Fruit fly (Drosophila melanogaster) whole organism, prepupa: ENCODE data around the gene CG5676.

Experiments used
- Blimp-1 ChIP-seq: fragments of 200-800 bp; sonication (Bioruptor generic); optimal IDR thresholded peaks from 3 replicates; lab custom pipeline; 2017; ENCODE audit warnings: missing biosample characterization, missing genetic modification characterization, mild to moderate bottlenecking, moderate library complexity, missing genetic modification reagents
- CG10631 ChIP-seq: fragments of 200-800 bp; sonication (Bioruptor generic); optimal IDR thresholded peaks from 2 replicates; lab custom pipeline; 2016; ENCODE audit warnings: missing biosample characterization, missing genetic modification characterization
- CG11294 ChIP-seq: fragments of 200-800 bp; sonication (Bioruptor generic); IDR thresholded peaks from 2 replicates; pipeline ENCODE4 v1.3.6; 2022; ENCODE audit warnings: missing biosample characterization, missing genetic modification characterization
- CG11762 ChIP-seq: fragments of 200-800 bp; sonication (Bioruptor generic); optimal IDR thresholded peaks from 3 replicates; lab custom pipeline; 2016; ENCODE audit warnings: missing biosample characterization, missing genetic modification characterization; ENCODE audit not compliant: insufficient read depth
- CG15336 ChIP-seq: fragments of 200-800 bp; sonication (Bioruptor generic); IDR thresholded peaks from 2 replicates; pipeline ENCODE4 v1.3.6; 2022; ENCODE audit warnings: missing biosample characterization, missing genetic modification characterization
- CG16779 ChIP-seq: fragments of 200-800 bp; sonication (Bioruptor generic); optimal IDR thresholded peaks from 3 replicates; lab custom pipeline; 2017; ENCODE audit warnings: missing biosample characterization, mild to moderate bottlenecking, missing genetic modification characterization
- CG34406 ChIP-seq: fragments of 200-800 bp; sonication (Bioruptor generic); optimal IDR thresholded peaks from 3 replicates; lab custom pipeline; 2016; ENCODE audit warnings: missing biosample characterization, missing genetic modification characterization
- CG3919 ChIP-seq: fragments of 200-800 bp; sonication (Bioruptor generic); optimal IDR thresholded peaks from 3 replicates; lab custom pipeline; 2016; ENCODE audit warnings: missing biosample characterization, missing genetic modification characterization
- CG6163 ChIP-seq: fragments of 200-800 bp; sonication (Bioruptor generic); IDR thresholded peaks from 3 replicates; pipeline ENCODE4 v1.3.6; 2022; ENCODE audit warnings: missing biosample characterization, missing genetic modification characterization
- CG6276 ChIP-seq: fragments of 200-800 bp; sonication (Bioruptor generic); optimal IDR thresholded peaks from 2 replicates; lab custom pipeline; 2017; ENCODE audit warnings: missing biosample characterization, mild to moderate bottlenecking, missing genetic modification characterization
- CG6808 ChIP-seq: fragments of 200-800 bp; sonication (Bioruptor generic); optimal IDR thresholded peaks from 3 replicates; lab custom pipeline; 2017; ENCODE audit warnings: missing biosample characterization, missing genetic modification characterization, mild to moderate bottlenecking, moderate library complexity, missing genetic modification reagents
- CG7368 ChIP-seq: fragments of 200-800 bp; sonication (Bioruptor generic); optimal IDR thresholded peaks from 3 replicates; lab custom pipeline; 2016; ENCODE audit warnings: missing biosample characterization, missing genetic modification characterization
- CG8119 ChIP-seq: fragments of 200-800 bp; sonication (Bioruptor generic); IDR thresholded peaks from 3 replicates; pipeline ENCODE4 v1.3.6; 2022; ENCODE audit warnings: missing biosample characterization, missing genetic modification characterization
- CG8319 ChIP-seq: fragments of 200-800 bp; sonication (Bioruptor generic); optimal IDR thresholded peaks from 3 replicates; lab custom pipeline; 2016; ENCODE audit warnings: missing biosample characterization, missing genetic modification characterization
- CG8632 ChIP-seq: fragments of 200-800 bp; sonication (Bioruptor generic); optimal IDR thresholded peaks from 3 replicates; lab custom pipeline; 2016; ENCODE audit warnings: missing biosample characterization, missing genetic modification characterization
- CG9139 ChIP-seq: fragments of 200-800 bp; sonication (Bioruptor generic); optimal IDR thresholded peaks from 3 replicates; lab custom pipeline; 2017; ENCODE audit warnings: missing biosample characterization, mild to moderate bottlenecking, missing genetic modification characterization
- Eip93F ChIP-seq: fragments of 200-800 bp; sonication (Bioruptor generic); optimal IDR thresholded peaks from 2 replicates; lab custom pipeline; 2016; ENCODE audit warnings: missing biosample characterization, mild to moderate bottlenecking, missing genetic modification characterization
- Ets21C ChIP-seq: fragments of 200-800 bp; sonication (Bioruptor generic); optimal IDR thresholded peaks from 3 replicates; lab custom pipeline; 2016; ENCODE audit warnings: missing biosample characterization, missing genetic modification characterization
- Gug ChIP-seq: fragments of 200-800 bp; sonication (Bioruptor generic); IDR thresholded peaks from 2 replicates; pipeline ENCODE4 v1.3.6; 2022; ENCODE audit warnings: missing biosample characterization, missing genetic modification characterization
- Met ChIP-seq: fragments of 200-800 bp; sonication (Bioruptor generic); optimal IDR thresholded peaks from 3 replicates; lab custom pipeline; 2016; ENCODE audit warnings: missing biosample characterization, missing genetic modification characterization
- Smox ChIP-seq: fragments of 200-800 bp; sonication (Bioruptor generic); optimal IDR thresholded peaks from 3 replicates; lab custom pipeline; 2016; ENCODE audit warnings: missing biosample characterization, missing genetic modification characterization
- Sox102F ChIP-seq: fragments of 200-800 bp; sonication (Bioruptor generic); optimal IDR thresholded peaks from 2 replicates; lab custom pipeline; 2016; ENCODE audit warnings: missing biosample characterization, mild to moderate bottlenecking, missing genetic modification characterization
- achi ChIP-seq: fragments of 200-800 bp; sonication (Bioruptor generic); optimal IDR thresholded peaks from 3 replicates; lab custom pipeline; 2016; ENCODE audit warnings: missing biosample characterization, missing genetic modification characterization
- acj6 ChIP-seq: fragments of 200-800 bp; sonication (Bioruptor generic); optimal IDR thresholded peaks from 3 replicates; lab custom pipeline; 2016; ENCODE audit warnings: missing biosample characterization, missing genetic modification characterization
- dac ChIP-seq: fragments of 200-800 bp; sonication (Bioruptor generic); optimal IDR thresholded peaks from 2 replicates; lab custom pipeline; 2017; ENCODE audit warnings: missing biosample characterization, mild to moderate bottlenecking, missing genetic modification characterization
- dsx ChIP-seq: fragments of 200-800 bp; optimal IDR thresholded peaks from 3 replicates; lab custom pipeline; 2019; ENCODE audit warnings: missing biosample characterization, mild to moderate bottlenecking, missing genetic modification characterization, moderate library complexity; ENCODE audit not compliant: poor library complexity, severe bottlenecking
- eg ChIP-seq: fragments of 200-800 bp; sonication (Bioruptor generic); IDR thresholded peaks from 3 replicates; pipeline ENCODE4 v1.3.6; 2022; ENCODE audit warnings: missing biosample characterization, missing genetic modification characterization
- esn ChIP-seq: fragments of 200-800 bp; sonication (Bioruptor generic); optimal IDR thresholded peaks from 2 replicates; lab custom pipeline; 2016; ENCODE audit warnings: missing biosample characterization, mild to moderate bottlenecking, missing genetic modification characterization, moderate library complexity
- fd85E ChIP-seq: fragments of 200-800 bp; sonication (Bioruptor generic); optimal IDR thresholded peaks from 3 replicates; lab custom pipeline; 2016; ENCODE audit warnings: missing biosample characterization, missing genetic modification characterization
- fkh ChIP-seq: fragments of 200-800 bp; sonication (Bioruptor generic); optimal IDR thresholded peaks from 3 replicates; lab custom pipeline; 2017; ENCODE audit warnings: missing biosample characterization, mild to moderate bottlenecking, missing genetic modification characterization, moderate library complexity
- lz ChIP-seq: fragments of 200-800 bp; sonication (Bioruptor generic); optimal IDR thresholded peaks from 3 replicates; lab custom pipeline; 2016; ENCODE audit warnings: missing biosample characterization, missing genetic modification characterization
- net ChIP-seq: fragments of 200-800 bp; sonication (Bioruptor generic); optimal IDR thresholded peaks from 3 replicates; lab custom pipeline; 2016; ENCODE audit warnings: missing biosample characterization, missing genetic modification characterization
- pdm3 ChIP-seq: fragments of 200-800 bp; sonication (Bioruptor generic); optimal IDR thresholded peaks from 3 replicates; lab custom pipeline; 2016; ENCODE audit warnings: missing biosample characterization, missing genetic modification characterization
- salr ChIP-seq, 2 experiments: fragments of 200-800 bp; sonication (Bioruptor generic); optimal IDR thresholded peaks; 3 replicates each; lab custom pipeline; 2016 to 2018; ENCODE audit warnings: missing biosample characterization in 2 of 2, missing genetic modification characterization in 2 of 2, mild to moderate bottlenecking in 1 of 2
- ss ChIP-seq, 2 experiments: fragments of 200-800 bp; sonication (Bioruptor generic); optimal IDR thresholded peaks; 2 replicates in 1 of 2; 3 replicates in 1 of 2; lab custom pipeline; 2017 to 2018; ENCODE audit warnings: mild to moderate bottlenecking in 2 of 2, missing biosample characterization in 2 of 2, missing genetic modification characterization in 2 of 2, moderate library complexity in 1 of 2
- svp ChIP-seq: fragments of 200-800 bp; sonication (Bioruptor generic); peaks from one replicate; lab custom pipeline; 2016; ENCODE audit warnings: missing biosample characterization, missing genetic modification characterization

CG5676 gene

DNA sequence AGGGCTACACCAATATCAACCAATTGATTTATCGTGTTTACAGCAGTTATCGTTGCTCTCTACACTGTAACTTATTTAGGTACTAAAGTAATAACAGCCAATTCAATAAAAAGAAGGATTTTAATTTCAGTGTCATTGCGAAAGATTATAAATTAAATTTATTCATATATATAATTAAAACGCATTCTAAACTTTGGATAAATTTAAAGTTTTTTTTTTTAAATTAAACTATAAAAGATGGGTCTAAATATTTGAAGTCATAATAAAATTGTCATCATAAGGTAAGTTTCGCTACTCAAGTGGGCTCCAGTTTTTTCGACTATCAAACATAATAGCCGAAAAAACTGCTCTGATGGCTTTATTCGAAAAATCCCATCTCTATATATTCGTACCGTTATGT, 16.5 kb upstream of the CG5676 start, which contains the start of gene trk:
Gene trk (minus strand): TSS at position 101 of the 400 bp plus-strand sequence.
- TF ChIP-seq ss (GFP tag; optimal IDR thresholded peaks at IDR 0.05; lab: Kevin White, UChicago) (no peak), CG6276 (GFP tag; lab: Kevin White, UChicago) (no peak), net (GFP tag; lab: Kevin White, UChicago) (no peak), CG8119 (GFP tag; lab: Robert Waterston, UW) (no peak), CG6808 (GFP tag; lab: Kevin White, UChicago) (no peak), CG7368 (GFP tag; lab: Kevin White, UChicago) (no peak), dsx (GFP tag; lab: Kevin White, UChicago) (no peak), dac (GFP tag; lab: Kevin White, UChicago) (no peak), lz (GFP tag; lab: Kevin White, UChicago) (no peak), pdm3 (GFP tag; lab: Kevin White, UChicago) (no peak), CG11762 (no peak), eg (no peak), Met (GFP tag; lab: Kevin White, UChicago) (no peak)

- TF ChIP-seq achi (GFP tag; lab: Kevin White, UChicago) (no peak), CG8119 (GFP tag; lab: Robert Waterston, UW) (no peak), CG15336 (no peak), CG16779 (tag; lab: Kevin White, UChicago) (no peak), fkh (GFP tag; lab: Kevin White, UChicago) (no peak), fd85E (no peak), CG8319 (no peak), Eip93F (no peak), CG34406 (no peak), Smox (no peak), Blimp-1 (GFP tag; lab: Kevin White, UChicago) (no peak), Ets21C (GFP tag; lab: Kevin White, UChicago) (no peak), Gug (GFP tag; lab: Robert Waterston, UW) (no peak), acj6 (GFP tag; lab: Kevin White, UChicago) (no peak), esn (GFP tag; lab: Kevin White, UChicago) (no peak)
Observed at dm6 chr2L:10269854-10270253, 14.2 kb upstream of the CG5676 start, which contains the start of gene Mulk. Gene Mulk (plus strand): TSS chr2L:10270051.

- TF ChIP-seq svp (GFP tag; lab: Kevin White, UChicago) (no peak), CG10631 (GFP tag; lab: Kevin White, UChicago) (no peak), CG6163 (GFP tag; lab: Robert Waterston, UW) (no peak), esn (GFP tag; lab: Kevin White, UChicago) (no peak)
- TF ChIP-seq, all 60 proteins: peak for 0
Observed at dm6 chr2L:10268688-10269087, 13.0 kb upstream of the CG5676 start, which contains the start of gene CG4957. Gene CG4957 (plus strand): TSS chr2L:10268872.

- peak; percentile 78 for TF ChIP-seq fkh (GFP tag; lab: Kevin White, UChicago)
- TF ChIP-seq Met (GFP tag; lab: Kevin White, UChicago): no peak
- TF ChIP-seq CG8632 (GFP tag; lab: Kevin White, UChicago): no peak
- no peak for TF ChIP-seq CG7368 (GFP tag; lab: Kevin White, UChicago)
Observed at dm6 chr2L:10266511-10266910, 10.8 kb upstream of the CG5676 start, which contains the start of gene CG4953. Gene CG4953 (plus strand): TSS chr2L:10266703.

DNA sequence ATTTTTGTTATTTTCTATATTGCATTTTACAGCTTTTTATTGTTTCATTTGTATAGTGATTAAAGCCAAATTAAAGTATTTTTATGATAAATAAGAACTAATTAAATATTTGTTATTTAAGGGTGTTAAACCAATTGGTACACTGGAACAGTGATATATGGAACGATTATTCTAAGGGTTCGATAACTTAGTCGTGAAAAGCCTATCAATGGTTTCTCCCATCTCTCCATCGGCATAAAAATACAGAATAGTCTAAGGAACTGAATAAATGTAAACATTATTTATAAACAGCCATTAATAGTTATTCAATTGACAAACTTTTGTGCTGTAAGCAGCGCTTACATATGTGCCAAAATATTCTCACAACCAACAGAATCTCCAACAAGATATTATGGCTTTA, 9.4 kb upstream of the CG5676 start, which contains the start of gene Mob3:
Gene Mob3 (plus strand): TSS at position 208 of the 400 bp plus-strand sequence.
- TF ChIP-seq Smox: no peak
- peak; percentile 43 for TF ChIP-seq fkh (GFP tag; lab: Kevin White, UChicago)
- no peak for TF ChIP-seq Sox102F (GFP tag; lab: Kevin White, UChicago)
- no peak for TF ChIP-seq CG3919 (GFP tag; lab: Kevin White, UChicago)
- TF ChIP-seq salr (GFP tag; optimal IDR thresholded peaks at IDR 0.05; lab: Kevin White, UChicago): no peak
- TF ChIP-seq CG9139 (GFP tag; lab: Kevin White, UChicago): no peak
- TF ChIP-seq CG11762: no peak
- no peak for TF ChIP-seq CG11294 (GFP tag; lab: Robert Waterston, UW)
- no peak for TF ChIP-seq eg
- TF ChIP-seq esn (GFP tag; lab: Kevin White, UChicago): peak; percentile 30
